Fruit fly (Drosophila melanogaster): ENCODE measurements around the gene tnc.

DNA sequence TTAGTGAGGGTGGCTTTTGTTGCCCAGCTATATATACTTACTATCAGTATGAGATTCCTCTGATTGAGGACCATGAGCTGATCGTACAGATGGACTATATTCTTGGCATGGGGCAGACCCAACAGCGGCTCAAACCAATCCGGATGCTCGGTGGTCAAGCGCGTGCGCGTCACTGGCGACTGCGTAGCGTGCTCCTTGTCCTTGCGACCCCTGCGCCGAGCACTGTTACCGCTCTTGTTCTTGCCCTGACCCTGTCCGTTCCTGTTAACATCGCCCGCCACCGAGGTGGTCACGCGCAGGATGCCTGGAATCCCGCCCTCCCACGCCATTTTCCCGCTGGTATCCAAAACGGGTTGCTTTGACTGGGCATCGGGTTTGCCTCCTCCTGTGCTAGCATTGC is 48.5 kb downstream of the tnc start:
- TF ChIP-seq EcR (GFP tag; optimal IDR thresholded peaks at IDR 0.05): no peak
- TF ChIP-seq pan (optimal IDR thresholded peaks at IDR 0.05): no peak
- no peak for TF ChIP-seq CG8478 (optimal IDR thresholded peaks at IDR 0.05)
- TF ChIP-seq psq (optimal IDR thresholded peaks at IDR 0.05): no peak
- TF ChIP-seq usp (GFP tag; optimal IDR thresholded peaks at IDR 0.05): no peak
- TF ChIP-seq Dll (optimal IDR thresholded peaks at IDR 0.05): no peak

Data from whole organism.